Fruit fly (Drosophila melanogaster): ENCODE results near the gene CG13058.
A peak's percentile ranks its signal among the peaks of the same experiment; 100 is the strongest.

CG13058 gene

dm6 chr3L:16356171-16356765 is 27.6 kb downstream of the CG13058 start (continued):
- TF ChIP-seq exex (tag; optimal IDR thresholded peaks at IDR 0.05) (peak; percentile 87), aop (GFP tag; IDR thresholded peaks at IDR 0.05) (no peak), fd64A (GFP tag; optimal IDR thresholded peaks at IDR 0.05) (no peak), twi (tag; optimal IDR thresholded peaks at IDR 0.05) (no peak), CG13775 (GFP tag; optimal IDR thresholded peaks at IDR 0.05) (no peak), pfk (GFP tag; optimal IDR thresholded peaks at IDR 0.05) (no peak), croc (GFP tag; conservative IDR thresholded peaks at IDR 0.05) (no peak), schlank (tag; optimal IDR thresholded peaks at IDR 0.05) (peak; percentile 48), Awh (GFP tag; IDR thresholded peaks at IDR 0.05) (no peak), BtbVII (GFP tag; optimal IDR thresholded peaks at IDR 0.05) (peak; percentile 45), rib (GFP tag; IDR thresholded peaks at IDR 0.05) (0 out of 2 replicates have a peak, but pooled peaks have one; percentile 14), ttk (GFP tag; IDR thresholded peaks at IDR 0.05) (no peak), crc (GFP tag; optimal IDR thresholded peaks at IDR 0.05) (no peak), al (GFP tag; IDR thresholded peaks at IDR 0.05) (no peak), HHEX (GFP tag; optimal IDR thresholded peaks at IDR 0.05) (no peak), vnd (GFP tag; IDR thresholded peaks at IDR 0.05; ENCODE audit: partially characterized antibody) (no peak), D19A (tag; optimal IDR thresholded peaks at IDR 0.05) (no peak), kni (GFP tag; optimal IDR thresholded peaks at IDR 0.05) (no peak), Ssrp (tag; optimal IDR thresholded peaks at IDR 0.05) (no peak), Sin3A (optimal IDR thresholded peaks at IDR 0.05) (no peak), Atf6 (GFP tag; IDR thresholded peaks at IDR 0.05) (peak; percentile 50; the same call in 1 of the 2 replicates), CG4854 (GFP tag; optimal IDR thresholded peaks at IDR 0.05) (no peak), scrt (GFP tag; optimal IDR thresholded peaks at IDR 0.05) (peak; percentile 49), NFAT (GFP tag; IDR thresholded peaks at IDR 0.05) (no peak), HLHmδ (GFP tag; optimal IDR thresholded peaks at IDR 0.05) (no peak), bab2 (GFP tag; optimal IDR thresholded peaks at IDR 0.05) (no peak), CG10209 (GFP tag; optimal IDR thresholded peaks at IDR 0.05) (no peak), CG15514 (GFP tag; optimal IDR thresholded peaks at IDR 0.05) (peak; percentile 48), Stat92E (GFP tag; optimal IDR thresholded peaks at IDR 0.05) (no peak), CG34224 (GFP tag; IDR thresholded peaks at IDR 0.05; ENCODE audit: partially characterized antibody) (peak; percentile 41; the same call in 1 of the 3 replicates), CoRest (tag; optimal IDR thresholded peaks at IDR 0.05) (no peak), ems (GFP tag; optimal IDR thresholded peaks at IDR 0.05) (no peak), ash1 (GFP tag; optimal IDR thresholded peaks at IDR 0.05) (no peak), CG11247 (GFP tag; IDR thresholded peaks at IDR 0.05) (no peak), CG9797 (GFP tag; optimal IDR thresholded peaks at IDR 0.05) (no peak), CG2116 (GFP tag; optimal IDR thresholded peaks at IDR 0.05) (no peak), pb (GFP tag; optimal IDR thresholded peaks at IDR 0.05) (no peak), CG5953 (GFP tag; IDR thresholded peaks at IDR 0.05) (no peak), B-H2 (GFP tag; optimal IDR thresholded peaks at IDR 0.05) (peak; percentile 46), CG17385 (GFP tag; optimal IDR thresholded peaks at IDR 0.05) (no peak), z (GFP tag; IDR thresholded peaks at IDR 0.05) (0 out of 3 replicates have a peak, but pooled peaks have one; percentile 25), sug (tag; optimal IDR thresholded peaks at IDR 0.05) (peak; percentile 99), CG15479 (GFP tag; optimal IDR thresholded peaks at IDR 0.05) (no peak), CG1647 (GFP tag; optimal IDR thresholded peaks at IDR 0.05) (no peak), CG2678 (tag; optimal IDR thresholded peaks at IDR 0.05) (no peak), Hsf (GFP tag; optimal IDR thresholded peaks at IDR 0.05) (no peak), fd96Cb (tag; optimal IDR thresholded peaks at IDR 0.05) (no peak), CG15601 (tag; optimal IDR thresholded peaks at IDR 0.05) (no peak), CG2120 (GFP tag; optimal IDR thresholded peaks at IDR 0.05) (no peak), ERR (GFP tag; optimal IDR thresholded peaks at IDR 0.05) (no peak)

Data from whole organism, embryonic.